Fruit fly (Drosophila melanogaster) whole organism, pupa: ENCODE results near the gene CheB74a.

Source experiments
- CG10348 ChIP-seq: fragments of 200-800 bp; sonication (Bioruptor generic); IDR thresholded peaks from 2 replicates; pipeline ENCODE4 v1.3.6; 2022; ENCODE audit warnings: missing biosample characterization, missing genetic modification characterization
- CG12605 ChIP-seq: fragments of 200-800 bp; sonication (Bioruptor generic); IDR thresholded peaks from 2 replicates; pipeline ENCODE4 v1.3.6; 2022; ENCODE audit warnings: missing biosample characterization, missing genetic modification characterization
- CG13204 ChIP-seq: fragments of 200-800 bp; sonication (Bioruptor generic); optimal IDR thresholded peaks from 2 replicates; lab custom pipeline; 2018; ENCODE audit warnings: missing biosample characterization, mild to moderate bottlenecking, missing genetic modification characterization, moderate library complexity
- CG14655 ChIP-seq: fragments of 200-800 bp; sonication (Bioruptor generic); optimal IDR thresholded peaks from 3 replicates; lab custom pipeline; 2017; ENCODE audit warnings: mild to moderate bottlenecking, missing biosample characterization, missing genetic modification reagents, missing genetic modification characterization
- CG15710 ChIP-seq: fragments of 200-800 bp; sonication (Bioruptor generic); optimal IDR thresholded peaks from 2 replicates; lab custom pipeline; 2018; ENCODE audit warnings: missing biosample characterization, mild to moderate bottlenecking, missing genetic modification characterization, moderate library complexity
- CG17806 ChIP-seq: fragments of 200-800 bp; sonication (Bioruptor generic); optimal IDR thresholded peaks from 2 replicates; lab custom pipeline; 2018; ENCODE audit warnings: missing biosample characterization, mild to moderate bottlenecking, missing genetic modification characterization, moderate library complexity
- CG32121 ChIP-seq: fragments of 200-800 bp; sonication (Bioruptor generic); IDR thresholded peaks from 2 replicates; pipeline ENCODE4 v1.3.6; 2022; ENCODE audit warnings: missing biosample characterization, missing genetic modification characterization
- CG34367 ChIP-seq: fragments of 200-800 bp; sonication (Bioruptor generic); optimal IDR thresholded peaks from 2 replicates; lab custom pipeline; 2018; ENCODE audit warnings: missing biosample characterization, mild to moderate bottlenecking, missing genetic modification characterization
- CG4496 ChIP-seq: fragments of 200-800 bp; sonication (Bioruptor generic); IDR thresholded peaks from 3 replicates; pipeline ENCODE4 v1.3.6; 2022; ENCODE audit warnings: missing biosample characterization, missing genetic modification characterization
- CG8159 ChIP-seq: fragments of 200-800 bp; sonication (Bioruptor generic); optimal IDR thresholded peaks from 3 replicates; lab custom pipeline; 2018; ENCODE audit warnings: missing biosample characterization, mild to moderate bottlenecking, missing genetic modification characterization, moderate library complexity
- CG8301 ChIP-seq: fragments of 200-800 bp; sonication (Bioruptor generic); optimal IDR thresholded peaks from 2 replicates; lab custom pipeline; 2018; ENCODE audit warnings: missing biosample characterization, mild to moderate bottlenecking, missing genetic modification characterization
- CG9948 ChIP-seq: fragments of 200-800 bp; sonication (Bioruptor generic); optimal IDR thresholded peaks from 2 replicates; lab custom pipeline; 2018; ENCODE audit warnings: missing biosample characterization, mild to moderate bottlenecking, missing genetic modification characterization, moderate library complexity
- D1 ChIP-seq: fragments of 200-800 bp; sonication (Bioruptor generic); optimal IDR thresholded peaks from 2 replicates; lab custom pipeline; 2018; ENCODE audit warnings: missing biosample characterization, mild to moderate bottlenecking, missing genetic modification characterization, moderate library complexity
- EcR ChIP-seq: fragments of 200-800 bp; sonication (Bioruptor generic); optimal IDR thresholded peaks from 3 replicates; lab custom pipeline; 2019; ENCODE audit warnings: missing biosample characterization, missing genetic modification characterization, mild to moderate bottlenecking, moderate library complexity, missing genetic modification reagents
- Ets98B ChIP-seq: fragments of 200-800 bp; sonication (Bioruptor generic); IDR thresholded peaks from 2 replicates; pipeline ENCODE4 v1.3.6; 2022; ENCODE audit warnings: missing biosample characterization, missing genetic modification characterization
- Pif1A ChIP-seq: fragments of 200-800 bp; sonication (Bioruptor generic); optimal IDR thresholded peaks from 3 replicates; lab custom pipeline; 2016; ENCODE audit warnings: missing biosample characterization, missing genetic modification characterization
- Pif1B ChIP-seq: fragments of 200-800 bp; sonication (Bioruptor generic); optimal IDR thresholded peaks from 3 replicates; lab custom pipeline; 2016; ENCODE audit warnings: missing biosample characterization, missing genetic modification characterization
- Snoo ChIP-seq: fragments of 200-800 bp; sonication (Bioruptor generic); optimal IDR thresholded peaks from 3 replicates; lab custom pipeline; 2017; ENCODE audit warnings: missing biosample characterization, mild to moderate bottlenecking, missing genetic modification characterization, inconsistent platforms
- fd96Ca ChIP-seq: fragments of 200-800 bp; sonication (Bioruptor generic); IDR thresholded peaks from 3 replicates; pipeline ENCODE4 v1.3.6; 2022; ENCODE audit warnings: missing biosample characterization, missing genetic modification characterization
- gl ChIP-seq: fragments of 200-800 bp; sonication (Bioruptor generic); optimal IDR thresholded peaks from 2 replicates; lab custom pipeline; 2018; ENCODE audit warnings: missing biosample characterization, mild to moderate bottlenecking, missing genetic modification characterization
- rn ChIP-seq: fragments of 200-800 bp; sonication (Bioruptor generic); IDR thresholded peaks from 2 replicates; pipeline ENCODE4 v1.3.6; 2022; ENCODE audit warnings: missing biosample characterization, missing genetic modification characterization

CheB74a gene

dm6 chr3L:17719754-17720153 is at the start of gene CheB74a:
Gene CheB74a, minus strand, starts transcription at chr3L:17719854.
- TF ChIP-seq CG32121 (no peak), Pif1A (GFP tag; lab: Kevin White, UChicago) (no peak)

dm6 chr3L:17763987-17764386 is 44.3 kb upstream of the CheB74a start, which contains the start of the genes Adgf-A and Adgf-A2:
Gene Adgf-A, minus strand, starts transcription at chr3L:17764158.
Gene Adgf-A2, minus strand, starts transcription at chr3L:17764158.
- TF ChIP-seq Snoo (tag; lab: Kevin White, UChicago) (no peak), D1 (tag; lab: Kevin White, UChicago) (no peak), CG15710 (no peak), fd96Ca (GFP tag; lab: Robert Waterston, UW) (no peak), CG32121 (no peak), CG14655 (GFP tag; lab: Kevin White, UChicago) (no peak), Pif1B (GFP tag; lab: Kevin White, UChicago) (no peak), gl (tag; lab: Kevin White, UChicago) (no peak), CG34367 (tag; lab: Kevin White, UChicago) (no peak), Pif1A (GFP tag; lab: Kevin White, UChicago) (no peak), EcR (no peak), CG10348 (no peak), rn (GFP tag; lab: Robert Waterston, UW) (no peak), CG4496 (GFP tag; lab: Robert Waterston, UW) (no peak)
- TF ChIP-seq, all 21 proteins: peak for 0

dm6 chr3L:17759072-17759747 is 39.6 kb upstream of the CheB74a start, which contains the start of gene CG32181:
Gene CG32181, plus strand, starts transcription at chr3L:17759697.
- no peak for TF ChIP-seq gl (tag; lab: Kevin White, UChicago)
- TF ChIP-seq Snoo (tag; lab: Kevin White, UChicago): no peak
- no peak for TF ChIP-seq D1 (tag; lab: Kevin White, UChicago)
- no peak for TF ChIP-seq CG12605 (GFP tag; lab: Robert Waterston, UW)
- TF ChIP-seq CG13204 (GFP tag; lab: Kevin White, UChicago): no peak
- TF ChIP-seq CG34367 (tag; lab: Kevin White, UChicago): no peak
- no peak for TF ChIP-seq CG17806 (tag; lab: Kevin White, UChicago)
- no peak for TF ChIP-seq CG9948
- TF ChIP-seq CG15710: no peak
- TF ChIP-seq CG10348: no peak
- no peak for TF ChIP-seq CG8159 (tag; lab: Kevin White, UChicago)
- no peak for TF ChIP-seq CG32121
- TF ChIP-seq CG8301: no peak
- TF ChIP-seq Pif1A (GFP tag; lab: Kevin White, UChicago): no peak
- no peak for TF ChIP-seq fd96Ca (GFP tag; lab: Robert Waterston, UW)
- TF ChIP-seq CG4496 (GFP tag; lab: Robert Waterston, UW): no peak
- TF ChIP-seq Pif1B (GFP tag; lab: Kevin White, UChicago): no peak

dm6 chr3L:17758084-17758211 is 38.3 kb upstream of the CheB74a start, which contains the start of gene CG32182:
Gene CG32182, plus strand, starts transcription at chr3L:17758112.
- no peak for TF ChIP-seq EcR
- TF ChIP-seq fd96Ca (GFP tag; lab: Robert Waterston, UW): no peak
- TF ChIP-seq CG15710: no peak
- TF ChIP-seq CG32121: no peak
- TF ChIP-seq Pif1A (GFP tag; lab: Kevin White, UChicago): no peak
- no peak for TF ChIP-seq CG4496 (GFP tag; lab: Robert Waterston, UW)
- no peak for TF ChIP-seq Ets98B (GFP tag; lab: Robert Waterston, UW)
- no peak for TF ChIP-seq CG10348
- no peak for TF ChIP-seq CG13204 (GFP tag; lab: Kevin White, UChicago)
- no peak for TF ChIP-seq CG12605 (GFP tag; lab: Robert Waterston, UW)
- no peak for TF ChIP-seq D1 (tag; lab: Kevin White, UChicago)
- no peak for TF ChIP-seq CG8301

dm6 chr3L:17757156-17758083 is 37.8 kb upstream of the CheB74a start:
- peak; percentile 70 for TF ChIP-seq CG17806 (tag; lab: Kevin White, UChicago)
- peak; percentile 66; the same call in 1 of the 3 replicates for TF ChIP-seq CG4496 (GFP tag; lab: Robert Waterston, UW)
- peak; percentile 76 for TF ChIP-seq CG9948
- TF ChIP-seq CG14655 (GFP tag; lab: Kevin White, UChicago): peak; percentile 83
- TF ChIP-seq CG8301: peak; percentile 79
- TF ChIP-seq rn (GFP tag; lab: Robert Waterston, UW): no peak
- TF ChIP-seq Pif1B (GFP tag; lab: Kevin White, UChicago): peak; percentile 71
- peak; percentile 1 for TF ChIP-seq gl (tag; lab: Kevin White, UChicago)
- TF ChIP-seq Pif1A (GFP tag; lab: Kevin White, UChicago): peak; percentile 72
- no peak for TF ChIP-seq fd96Ca (GFP tag; lab: Robert Waterston, UW)
- TF ChIP-seq CG8159 (tag; lab: Kevin White, UChicago): peak; percentile 88
- no peak for TF ChIP-seq Snoo (tag; lab: Kevin White, UChicago)
- TF ChIP-seq D1 (tag; lab: Kevin White, UChicago): peak; percentile 61
- TF ChIP-seq CG13204 (GFP tag; lab: Kevin White, UChicago): peak; percentile 19
- TF ChIP-seq EcR: peak; percentile 47
- TF ChIP-seq CG34367 (tag; lab: Kevin White, UChicago): peak; percentile 61
- peak; percentile 78 for TF ChIP-seq CG15710
- peak; percentile 25; the same call in 1 of the 2 replicates for TF ChIP-seq CG12605 (GFP tag; lab: Robert Waterston, UW)
- no peak; the same call in 1 of the 2 replicates for TF ChIP-seq Ets98B (GFP tag; lab: Robert Waterston, UW)
- no peak for TF ChIP-seq CG10348
- TF ChIP-seq CG32121: peak; percentile 37; the same call in 1 of the 2 replicates
